Fruit fly (Drosophila melanogaster): ENCODE measurements around the gene JMJD7.

The JMJD7 gene

dm6 chr3L:13476566-13477452 is 26.7 kb upstream of the JMJD7 start (continued):
- TF ChIP-seq Lpt (GFP tag; optimal IDR thresholded peaks at IDR 0.05): no peak
- peak; percentile 80 for TF ChIP-seq ttk (GFP tag; IDR thresholded peaks at IDR 0.05)
- peak; percentile 89 for TF ChIP-seq caup (GFP tag; optimal IDR thresholded peaks at IDR 0.05; ENCODE audit: severe bottlenecking)
- TF ChIP-seq Dip2 (GFP tag; IDR thresholded peaks at IDR 0.05): no peak
- TF ChIP-seq scrt (GFP tag; optimal IDR thresholded peaks at IDR 0.05): peak; percentile 86
- peak; percentile 93 for TF ChIP-seq CG10979 (tag; optimal IDR thresholded peaks at IDR 0.05)
- TF ChIP-seq Usf (GFP tag; optimal IDR thresholded peaks at IDR 0.05): peak; percentile 90
- peak; percentile 63 for TF ChIP-seq emc (GFP tag; optimal IDR thresholded peaks at IDR 0.05)
- peak; percentile 76 for TF ChIP-seq Dip3 (GFP tag; optimal IDR thresholded peaks at IDR 0.05)
- peak; percentile 2 for TF ChIP-seq Dp (GFP tag; optimal IDR thresholded peaks at IDR 0.05)
- TF ChIP-seq Doc3 (GFP tag; IDR thresholded peaks at IDR 0.05; ENCODE audit: partially characterized antibody): peak; percentile 66; the same call in 2 of the 3 replicates
- peak; percentile 39 for TF ChIP-seq CG12769 (tag; optimal IDR thresholded peaks at IDR 0.05)
- peak; percentile 87 for TF ChIP-seq CG12155 (GFP tag; optimal IDR thresholded peaks at IDR 0.05)
- peak; percentile 63; the same call in 1 of the 2 replicates for TF ChIP-seq CG13287 (GFP tag; IDR thresholded peaks at IDR 0.05; ENCODE audit: partially characterized antibody)
- peak; percentile 66 for TF ChIP-seq dmrt11E (tag; optimal IDR thresholded peaks at IDR 0.05)
- peak; percentile 92 for TF ChIP-seq Hmr (GFP tag; optimal IDR thresholded peaks at IDR 0.05)
- no peak; the same call in 1 of the 2 replicates for TF ChIP-seq sens-2 (GFP tag; IDR thresholded peaks at IDR 0.05)
- peak; percentile 87 for TF ChIP-seq tin (GFP tag; optimal IDR thresholded peaks at IDR 0.05)
- TF ChIP-seq lbe (GFP tag; optimal IDR thresholded peaks at IDR 0.05): peak; percentile 49
- TF ChIP-seq pho (GFP tag; optimal IDR thresholded peaks at IDR 0.05): peak; percentile 71
- TF ChIP-seq phol (tag; optimal IDR thresholded peaks at IDR 0.05): peak; percentile 93
- peak; percentile 89 for TF ChIP-seq tgo (GFP tag; IDR thresholded peaks at IDR 0.05)
- TF ChIP-seq CG8924 (tag; optimal IDR thresholded peaks at IDR 0.05): peak; percentile 94
- peak; percentile 56 for TF ChIP-seq CG15514 (GFP tag; optimal IDR thresholded peaks at IDR 0.05)
- TF ChIP-seq CG6254 (GFP tag; optimal IDR thresholded peaks at IDR 0.05): peak; percentile 82
- TF ChIP-seq CG11093 (GFP tag; IDR thresholded peaks at IDR 0.05): peak; percentile 62; the same call in 2 of the 3 replicates
- peak; percentile 6 for TF ChIP-seq slp2 (GFP tag; optimal IDR thresholded peaks at IDR 0.05)
- peak; percentile 66 for TF ChIP-seq Hand (GFP tag; optimal IDR thresholded peaks at IDR 0.05)
- peak; percentile 77 for TF ChIP-seq jigr1 (GFP tag; IDR thresholded peaks at IDR 0.05)
- peak; percentile 11 for TF ChIP-seq CHES-1-like (GFP tag; optimal IDR thresholded peaks at IDR 0.05)
- no peak for TF ChIP-seq Sin3A (optimal IDR thresholded peaks at IDR 0.05)
- TF ChIP-seq Stat92E (GFP tag; optimal IDR thresholded peaks at IDR 0.05): no peak
- TF ChIP-seq Atf3 (GFP tag; optimal IDR thresholded peaks at IDR 0.05): peak; percentile 28
- peak; percentile 60 for TF ChIP-seq Camta (GFP tag; optimal IDR thresholded peaks at IDR 0.05)
- TF ChIP-seq Nf-YA (GFP tag; IDR thresholded peaks at IDR 0.05): peak; percentile 68
- TF ChIP-seq bigmax (GFP tag; optimal IDR thresholded peaks at IDR 0.05): no peak
- TF ChIP-seq NC2β (GFP tag; optimal IDR thresholded peaks at IDR 0.05): peak; percentile 20
- TF ChIP-seq Six4 (GFP tag; optimal IDR thresholded peaks at IDR 0.05): peak; percentile 88
- TF ChIP-seq CkIIα-i1 (GFP tag; IDR thresholded peaks at IDR 0.05): no peak
- peak; percentile 71; the same call in 2 of the 3 replicates for TF ChIP-seq Mrtf (GFP tag; IDR thresholded peaks at IDR 0.05)
- peak; percentile 69 for TF ChIP-seq onecut (GFP tag; IDR thresholded peaks at IDR 0.05)
- TF ChIP-seq hkb (optimal IDR thresholded peaks at IDR 0.05): no peak
- peak; percentile 90 for TF ChIP-seq hkb (GFP tag; IDR thresholded peaks at IDR 0.05)
- no peak for TF ChIP-seq Hr39 (optimal IDR thresholded peaks at IDR 0.05)
- peak; percentile 79 for TF ChIP-seq sna (GFP tag; IDR thresholded peaks at IDR 0.05; ENCODE audit: partially characterized antibody)
- TF ChIP-seq tx (GFP tag; optimal IDR thresholded peaks at IDR 0.05): peak; percentile 48
- TF ChIP-seq dmrt99B (tag; optimal IDR thresholded peaks at IDR 0.05): peak; percentile 95
- peak; percentile 82 for TF ChIP-seq kni (GFP tag; optimal IDR thresholded peaks at IDR 0.05)
- TF ChIP-seq CG4730 (GFP tag; IDR thresholded peaks at IDR 0.05): peak; percentile 70

Data from whole organism, embryonic.